Worm (Caenorhabditis elegans) whole organism, young adult: ENCODE results near the gene mut-14.

Experiments
- B0261.1 ChIP-seq: sonication (generic microtip); optimal IDR thresholded peaks from 2 replicates; lab custom pipeline; 2016; ENCODE audit warnings: mild to moderate bottlenecking, missing genetic modification characterization, moderate library complexity, missing compliant biosample characterization
- B0336.3 ChIP-seq: fragments of 200-800 bp; sonication (Bioruptor generic); IDR thresholded peaks from 2 replicates; pipeline ENCODE4 v1.3.6; 2022; ENCODE audit warnings: missing genetic modification characterization, missing compliant biosample characterization
- C17E4.6 ChIP-seq: fragments of 200-800 bp; sonication (Bioruptor generic); IDR thresholded peaks from 2 replicates; pipeline ENCODE4 v1.3.6; 2022; ENCODE audit warnings: missing genetic modification reagents, missing genetic modification characterization, missing compliant biosample characterization
- D2030.7 ChIP-seq: fragments of 200-800 bp; sonication (Bioruptor generic); IDR thresholded peaks from 2 replicates; pipeline ENCODE4 v1.3.6; 2022; ENCODE audit warnings: missing genetic modification reagents, missing genetic modification characterization, missing compliant biosample characterization
- F52B5.7 ChIP-seq: sonication (generic microtip); optimal IDR thresholded peaks from 2 replicates; lab custom pipeline; 2016; ENCODE audit warnings: mild to moderate bottlenecking, missing genetic modification characterization, missing compliant biosample characterization
- F57C9.4 ChIP-seq: sonication (generic microtip); optimal IDR thresholded peaks from 2 replicates; lab custom pipeline; 2017; ENCODE audit warnings: mild to moderate bottlenecking, missing genetic modification characterization, missing compliant biosample characterization
- K12H6.12 ChIP-seq: fragments of 200-800 bp; sonication (Bioruptor generic); optimal IDR thresholded peaks from 2 replicates; lab custom pipeline; 2018; ENCODE audit warnings: mild to moderate bottlenecking, missing genetic modification characterization, missing compliant biosample characterization
- Y53F4B.3 ChIP-seq: fragments of 200-800 bp; sonication (Bioruptor generic); IDR thresholded peaks from 2 replicates; pipeline ENCODE4 v1.3.6; 2022; ENCODE audit warnings: missing genetic modification reagents, missing genetic modification characterization, missing compliant biosample characterization
- Y53G8AR.9 ChIP-seq: fragments of 200-800 bp; sonication (Bioruptor generic); conservative IDR thresholded peaks from 2 replicates; pipeline ENCODE4 v1.3.6; 2022; ENCODE audit warnings: missing genetic modification reagents, missing genetic modification characterization, missing compliant biosample characterization
- Y95B8A.8 ChIP-seq: fragments of 200-800 bp; sonication (Bioruptor generic); IDR thresholded peaks from 2 replicates; pipeline ENCODE4 v1.3.6; 2022; ENCODE audit warnings: missing genetic modification reagents, missing genetic modification characterization, missing compliant biosample characterization
- akir-1 ChIP-seq: fragments of 200-800 bp; sonication (Bioruptor generic); optimal IDR thresholded peaks from 2 replicates; lab custom pipeline; 2018; ENCODE audit warnings: mild to moderate bottlenecking, missing genetic modification characterization, moderate library complexity, missing compliant biosample characterization
- attf-3 ChIP-seq: fragments of 200-800 bp; sonication (Bioruptor generic); conservative IDR thresholded peaks from 2 replicates; pipeline ENCODE4 v1.3.6; 2022; ENCODE audit warnings: missing genetic modification reagents, missing genetic modification characterization, missing compliant biosample characterization
- cebp-1 ChIP-seq, 2 experiments: fragments of 200-800 bp in 1 of 2; sonication (Bioruptor generic) in 1 of 2; sonication (generic microtip) in 1 of 2; IDR thresholded peaks in 1 of 2; optimal IDR thresholded peaks in 1 of 2; 2 replicates each; pipeline versions ENCODE4 v1.3.6 to Lab custom; 2017 to 2022; ENCODE audit warnings: missing compliant biosample characterization in 2 of 2, missing genetic modification characterization in 2 of 2, mild to moderate bottlenecking in 1 of 2, missing genetic modification reagents in 1 of 2, moderate library complexity in 1 of 2
- ceh-58 ChIP-seq: fragments of 200-800 bp; sonication (Bioruptor generic); IDR thresholded peaks from 2 replicates; pipeline ENCODE4 v1.3.6; 2022; ENCODE audit warnings: missing genetic modification characterization, missing compliant biosample characterization
- ceh-91 ChIP-seq: fragments of 200-800 bp; sonication (Bioruptor generic); IDR thresholded peaks from 2 replicates; pipeline ENCODE4 v1.3.6; 2022; ENCODE audit warnings: missing genetic modification reagents, missing genetic modification characterization, missing compliant biosample characterization
- dox-1 ChIP-seq: fragments of 200-800 bp; sonication (Bioruptor generic); IDR thresholded peaks from 2 replicates; pipeline ENCODE4 v1.3.6; 2022; ENCODE audit warnings: missing genetic modification reagents, missing genetic modification characterization, missing compliant biosample characterization
- dpl-1 ChIP-seq: fragments of 150-350 bp; optimal IDR thresholded peaks from 2 replicates; lab custom pipeline; 2014; ENCODE audit warnings: missing biosample characterization, missing genetic modification reagents, missing genetic modification characterization
- egl-18 ChIP-seq: fragments of 200-800 bp; sonication (Bioruptor generic); IDR thresholded peaks from 2 replicates; pipeline ENCODE4 v1.3.6; 2022; ENCODE audit warnings: missing genetic modification reagents, missing genetic modification characterization, missing compliant biosample characterization
- egl-44 ChIP-seq: fragments of 200-800 bp; sonication (Bioruptor generic); IDR thresholded peaks from 2 replicates; pipeline ENCODE4 v1.3.6; 2022; ENCODE audit warnings: missing genetic modification reagents, missing genetic modification characterization, missing compliant biosample characterization
- ekl-4 ChIP-seq: fragments of 200-800 bp; sonication (Bioruptor generic); IDR thresholded peaks from 2 replicates; pipeline ENCODE4 v1.3.6; 2022; ENCODE audit warnings: missing genetic modification reagents, missing genetic modification characterization, missing compliant biosample characterization
- fkh-3 ChIP-seq: sonication (generic microtip); optimal IDR thresholded peaks from 2 replicates; lab custom pipeline; 2016; ENCODE audit warnings: mild to moderate bottlenecking, missing genetic modification characterization, missing compliant biosample characterization
- gei-17 ChIP-seq: fragments of 200-800 bp; sonication (Bioruptor generic); optimal IDR thresholded peaks from 2 replicates; lab custom pipeline; 2018; ENCODE audit warnings: mild to moderate bottlenecking, missing genetic modification characterization, missing compliant biosample characterization
- hmg-20 ChIP-seq: fragments of 200-800 bp; sonication (Bioruptor generic); IDR thresholded peaks from 2 replicates; pipeline ENCODE4 v1.3.6; 2022; ENCODE audit warnings: missing genetic modification reagents, missing genetic modification characterization, missing compliant biosample characterization
- hsf-1 ChIP-seq: fragments of 200-800 bp; sonication (Bioruptor generic); IDR thresholded peaks from 2 replicates; pipeline ENCODE4 v1.3.6; 2022; ENCODE audit warnings: missing genetic modification reagents, missing genetic modification characterization, missing compliant biosample characterization
- lin-54 ChIP-seq: fragments of 200-800 bp; sonication (Bioruptor generic); optimal IDR thresholded peaks from 2 replicates; lab custom pipeline; 2018; ENCODE audit warnings: mild to moderate bottlenecking, missing genetic modification characterization, missing compliant biosample characterization
- lsy-27 ChIP-seq: sonication (generic microtip); optimal IDR thresholded peaks from 2 replicates; lab custom pipeline; 2017; ENCODE audit warnings: missing genetic modification characterization, mild to moderate bottlenecking, missing compliant biosample characterization, antibody characterized with exemption, missing genotype, borderline replicate concordance; ENCODE audit not compliant: insufficient read depth
- mel-28 ChIP-seq: sonication (generic microtip); optimal IDR thresholded peaks from 2 replicates; lab custom pipeline; 2016; ENCODE audit warnings: borderline replicate concordance, mild to moderate bottlenecking, missing genetic modification characterization, missing compliant biosample characterization
- nfya-1 ChIP-seq: sonication (generic microtip); optimal IDR thresholded peaks from 2 replicates; lab custom pipeline; 2017; ENCODE audit warnings: antibody characterized with exemption, missing compliant biosample characterization, missing genetic modification characterization, borderline replicate concordance; ENCODE audit not compliant: insufficient read depth
- nhr-27 ChIP-seq: fragments of 200-800 bp; sonication (Bioruptor generic); optimal IDR thresholded peaks from 2 replicates; lab custom pipeline; 2018; ENCODE audit warnings: mild to moderate bottlenecking, missing genetic modification characterization, moderate library complexity, missing compliant biosample characterization
- pbrm-1 ChIP-seq: fragments of 200-800 bp; sonication (Bioruptor generic); IDR thresholded peaks from 2 replicates; pipeline ENCODE4 v1.3.6; 2022; ENCODE audit warnings: missing genetic modification reagents, missing genetic modification characterization, missing compliant biosample characterization
- pha-4 ChIP-seq: fragments of 150-350 bp; sonication (generic microtip); optimal IDR thresholded peaks from 2 replicates; lab custom pipeline; 2014; ENCODE audit warnings: missing biosample characterization, missing genetic modification reagents, missing genetic modification characterization
- rpc-1 ChIP-seq, 2 experiments: fragments of 150-350 bp in 1 of 2; sonication (generic microtip) in 1 of 2; optimal IDR thresholded peaks; 2 replicates each; lab custom pipeline; 2014 to 2018; ENCODE audit warnings: missing biosample characterization in 1 of 2, missing genetic modification characterization in 1 of 2, missing genetic modification reagents in 1 of 2, missing genotype in 1 of 2
- snpc-3.4 ChIP-seq: sonication (generic microtip); optimal IDR thresholded peaks from 2 replicates; lab custom pipeline; 2017; ENCODE audit warnings: missing genetic modification characterization, mild to moderate bottlenecking, missing compliant biosample characterization, antibody characterized with exemption, moderate library complexity, missing genotype, missing genetic modification reagents
- snpc-4 ChIP-seq, 5 experiments: fragments of 150-350 bp in 1 of 5; sonication (generic microtip) in 4 of 5; optimal IDR thresholded peaks; 2 replicates each; lab custom pipeline; 2014 to 2018; ENCODE audit warnings: missing genetic modification characterization in 5 of 5, missing biosample characterization in 3 of 5, antibody characterized with exemption in 2 of 5, mild to moderate bottlenecking in 2 of 5, missing compliant biosample characterization in 2 of 5, missing genotype in 2 of 5, moderate library complexity in 2 of 5, missing genetic modification reagents in 1 of 5
- sptf-2 ChIP-seq: fragments of 200-800 bp; sonication (Bioruptor generic); optimal IDR thresholded peaks from 2 replicates; lab custom pipeline; 2018; ENCODE audit warnings: mild to moderate bottlenecking, missing genetic modification characterization, missing compliant biosample characterization
- unc-62 ChIP-seq: fragments of 150-350 bp; optimal IDR thresholded peaks from 2 replicates; lab custom pipeline; 2014; ENCODE audit warnings: missing biosample characterization, missing genetic modification reagents, missing genetic modification characterization
- zim-3 ChIP-seq: sonication (generic microtip); optimal IDR thresholded peaks from 2 replicates; lab custom pipeline; 2017; ENCODE audit warnings: mild to moderate bottlenecking, missing genetic modification characterization, moderate library complexity, missing compliant biosample characterization
- ztf-18 ChIP-seq: sonication (generic microtip); optimal IDR thresholded peaks from 2 replicates; lab custom pipeline; 2016; ENCODE audit warnings: missing genotype, mild to moderate bottlenecking, missing genetic modification characterization, missing compliant biosample characterization
- ztf-22 ChIP-seq: fragments of 200-800 bp; sonication (Bioruptor generic); optimal IDR thresholded peaks from 2 replicates; lab custom pipeline; 2018; ENCODE audit warnings: mild to moderate bottlenecking, missing genetic modification characterization, moderate library complexity, missing compliant biosample characterization
- ztf-28 ChIP-seq: fragments of 200-800 bp; sonication (Bioruptor generic); IDR thresholded peaks from 2 replicates; pipeline ENCODE4 v1.3.6; 2022; ENCODE audit warnings: missing genetic modification reagents, missing genetic modification characterization, missing compliant biosample characterization
- ztf-6 ChIP-seq: fragments of 200-800 bp; sonication (Bioruptor generic); IDR thresholded peaks from 2 replicates; pipeline ENCODE4 v1.3.6; 2022; ENCODE audit warnings: missing genetic modification reagents, missing genetic modification characterization, missing compliant biosample characterization

Gene mut-14

DNA sequence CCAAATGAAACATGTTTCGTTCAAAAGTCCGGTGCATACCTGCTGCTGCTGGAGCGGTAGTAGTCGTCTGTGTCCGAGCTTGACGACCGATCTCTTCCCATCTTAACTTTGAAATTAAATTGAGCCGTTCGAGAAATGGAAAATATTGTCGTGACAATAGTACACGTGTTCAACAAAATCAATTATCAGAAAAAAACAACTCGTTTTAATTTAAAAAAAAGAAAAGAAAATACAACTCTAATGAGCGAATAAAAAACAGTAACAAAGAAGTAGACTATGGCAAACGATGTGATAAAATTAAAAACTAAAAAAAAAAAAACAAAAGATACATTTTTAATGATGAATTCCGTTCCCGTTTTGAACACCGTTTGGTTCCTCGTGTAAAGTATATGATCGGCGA is 22.0 kb upstream of the mut-14 start, which contains the start of gene prp-39:
TSS of gene prp-39 (minus strand) at position 101 of the 400 bp plus-strand sequence.
- TF ChIP-seq B0336.3 (GFP tag; lab: Robert Waterston, UW) (0 out of 2 replicates have a peak, but pooled peaks have one; percentile 32), ztf-18 (tag; lab: Kevin White, UChicago) (no peak), Y53G8AR.9 (GFP tag; lab: Robert Waterston, UW) (peak; percentile 22; the same call in 1 of the 2 replicates)

DNA sequence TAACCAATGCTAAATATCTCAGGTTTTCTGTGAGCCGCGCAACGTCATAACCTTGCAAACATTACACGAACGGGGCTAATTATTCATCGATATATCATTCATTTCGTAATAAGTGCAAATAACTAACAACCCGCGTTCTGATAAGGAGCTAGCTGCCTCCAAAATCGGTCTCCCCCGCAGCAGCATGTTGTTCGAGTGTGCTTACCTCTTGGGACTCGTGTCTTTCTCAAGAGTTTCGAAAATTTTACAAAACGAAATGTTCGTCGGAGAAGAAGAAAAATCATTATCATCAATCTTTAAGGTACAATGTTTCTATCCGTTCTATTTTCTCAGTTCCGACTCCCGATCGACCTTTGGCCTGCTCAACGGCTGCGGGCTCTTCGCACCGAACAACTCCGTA is 17.4 kb upstream of the mut-14 start:
- no peak for TF ChIP-seq ztf-6
- TF ChIP-seq B0261.1 (tag; lab: Kevin White, UChicago) = no peak
- no peak for TF ChIP-seq rpc-1 (optimal IDR thresholded peaks at IDR 0.05; lab: Kevin White, UChicago)
- TF ChIP-seq rpc-1 (tag; optimal IDR thresholded peaks at IDR 0.05; lab: Kevin White, UChicago) = no peak
- no peak for TF ChIP-seq pha-4 (tag; lab: Kevin White, UChicago)
- TF ChIP-seq C17E4.6 (GFP tag; lab: Robert Waterston, UW) = no peak
- no peak for TF ChIP-seq hmg-20
- TF ChIP-seq attf-3 = no peak
- TF ChIP-seq D2030.7 = no peak
- TF ChIP-seq snpc-3.4 = no peak
- no peak for TF ChIP-seq B0336.3 (GFP tag; lab: Robert Waterston, UW)
- no peak for TF ChIP-seq F57C9.4 (tag; lab: Kevin White, UChicago)
- no peak for TF ChIP-seq sptf-2 (GFP tag; lab: Kevin White, UChicago)
- no peak for TF ChIP-seq F52B5.7 (tag; lab: Kevin White, UChicago)
- TF ChIP-seq hsf-1 (GFP tag; lab: Robert Waterston, UW) = no peak
- TF ChIP-seq fkh-3 = no peak
- no peak for TF ChIP-seq dox-1 (GFP tag; lab: Robert Waterston, UW)
- TF ChIP-seq nfya-1 (tag; lab: Kevin White, UChicago) = no peak
- TF ChIP-seq zim-3 (tag; lab: Kevin White, UChicago) = no peak
- no peak for TF ChIP-seq snpc-4 (GFP tag; optimal IDR thresholded peaks at IDR 0.05; lab: Kevin White, UChicago)
- TF ChIP-seq snpc-4 (tag; optimal IDR thresholded peaks at IDR 0.05; lab: Kevin White, UChicago) = no peak
- TF ChIP-seq akir-1 (GFP tag; lab: Kevin White, UChicago) = no peak

DNA sequence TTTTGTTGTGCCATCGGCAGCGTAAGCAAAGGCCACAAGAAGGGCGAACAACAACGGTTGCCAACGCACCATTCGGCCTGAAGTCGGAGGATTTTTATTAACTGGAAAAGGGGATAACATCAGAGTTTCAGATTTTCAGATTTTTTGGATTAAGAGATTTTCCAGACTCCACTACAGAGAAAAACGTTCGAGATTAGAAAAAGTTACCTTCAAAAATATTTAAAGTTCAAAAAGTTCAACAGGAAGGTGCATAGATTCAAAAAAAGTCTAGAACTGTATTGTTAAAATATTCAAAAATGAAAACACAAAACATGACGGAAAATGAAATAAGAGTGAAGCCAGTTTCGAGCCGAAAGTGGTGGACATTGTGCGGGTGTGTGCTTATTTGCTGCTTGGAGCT is 15.5 kb upstream of the mut-14 start, which contains the start of gene pqn-13:
TSS of gene pqn-13 (minus strand) at position 101 of the 400 bp plus-strand sequence.
- TF ChIP-seq lin-54 (no peak), sptf-2 (GFP tag; lab: Kevin White, UChicago) (no peak), Y53F4B.3 (no peak), egl-18 (no peak), pha-4 (tag; lab: Kevin White, UChicago) (no peak), ztf-28 (GFP tag; lab: Robert Waterston, UW) (no peak), lsy-27 (tag; lab: Kevin White, UChicago) (no peak)

DNA sequence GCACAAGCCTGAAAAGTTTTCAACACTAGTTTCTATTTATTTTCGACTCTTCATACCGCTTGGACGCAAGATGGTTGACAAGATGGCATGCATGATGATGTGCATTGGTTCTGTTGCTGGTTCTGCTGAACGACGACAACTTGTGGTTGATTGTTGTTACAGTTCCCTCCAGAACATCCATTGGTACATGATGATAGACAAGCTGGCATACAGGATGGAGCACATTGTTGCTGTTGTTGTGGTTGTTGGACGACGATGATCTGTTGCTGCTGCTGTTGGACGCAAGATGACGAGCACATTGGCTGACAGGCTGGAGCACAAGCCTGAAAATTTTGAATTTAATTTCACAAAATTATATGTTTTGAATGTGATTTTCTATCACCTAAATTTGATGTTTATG is 11.8 kb upstream of the mut-14 start:
- TF ChIP-seq ztf-6 (no peak), cebp-1 (GFP tag; IDR thresholded peaks at IDR 0.05; lab: Robert Waterston, UW) (no peak), cebp-1 (tag; optimal IDR thresholded peaks at IDR 0.05; lab: Kevin White, UChicago) (no peak), unc-62 (GFP tag; lab: Kevin White, UChicago) (no peak), K12H6.12 (tag; lab: Kevin White, UChicago) (no peak), pha-4 (tag; lab: Kevin White, UChicago) (no peak), egl-44 (GFP tag; lab: Robert Waterston, UW) (no peak), nfya-1 (tag; lab: Kevin White, UChicago) (no peak), snpc-4 (GFP tag; optimal IDR thresholded peaks at IDR 0.05; lab: Kevin White, UChicago) (no peak), snpc-4 (tag; optimal IDR thresholded peaks at IDR 0.05; lab: Kevin White, UChicago) (no peak), dpl-1 (GFP tag; lab: Kevin White, UChicago) (no peak), gei-17 (GFP tag; lab: Kevin White, UChicago) (no peak), F52B5.7 (tag; lab: Kevin White, UChicago) (no peak), mel-28 (tag; lab: Kevin White, UChicago) (no peak), nhr-27 (no peak), ekl-4 (GFP tag; lab: Robert Waterston, UW) (no peak), ceh-91 (no peak), Y95B8A.8 (GFP tag; lab: Robert Waterston, UW) (no peak), ceh-58 (GFP tag; lab: Robert Waterston, UW) (no peak), ztf-22 (GFP tag; lab: Kevin White, UChicago) (no peak), pbrm-1 (GFP tag; lab: Robert Waterston, UW) (no peak)
